Worm (Caenorhabditis elegans): Measurements from ENCODE around the gene F54D1.1.

Gene F54D1.1

DNA sequence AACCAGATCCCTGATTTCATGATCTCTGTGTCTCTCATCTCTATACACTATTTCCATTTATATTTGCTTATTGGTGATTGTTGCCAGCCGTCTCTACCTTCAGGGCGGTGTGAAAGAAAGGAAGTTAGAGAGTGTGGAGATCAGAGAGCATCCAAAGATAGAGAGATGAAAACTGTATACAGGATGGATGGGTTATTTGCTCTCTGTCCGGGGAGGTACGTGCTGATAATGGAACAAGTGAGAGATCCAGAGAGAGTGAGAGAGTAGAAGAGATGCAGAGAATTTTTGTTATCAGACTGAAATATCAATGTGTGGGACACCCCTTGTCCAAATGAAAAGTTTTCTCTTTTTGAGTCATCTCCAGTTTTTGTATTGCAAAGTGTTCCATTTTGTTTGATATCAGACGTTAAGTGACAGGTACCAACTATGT lies 22.5 kb downstream of the F54D1.1 start (continued):
- TF ChIP-seq pax-3 (tag; optimal IDR thresholded peaks at IDR 0.05) (no peak), C16A3.4 (tag; optimal IDR thresholded peaks at IDR 0.05) (no peak), ceh-82 (tag; optimal IDR thresholded peaks at IDR 0.05) (peak in 1 of 3 experiments; percentile 1), sup-37 (GFP tag; optimal IDR thresholded peaks at IDR 0.05) (peak; percentile 6), elt-3 (tag; optimal IDR thresholded peaks at IDR 0.05) (no peak), F16B12.6 (tag; optimal IDR thresholded peaks at IDR 0.05) (no peak), lin-15B (tag; optimal IDR thresholded peaks at IDR 0.05) (no peak), hlh-17 (GFP tag; optimal IDR thresholded peaks at IDR 0.05; ENCODE audit: borderline replicate concordance) (no peak), unc-62 (GFP tag; optimal IDR thresholded peaks at IDR 0.05) (no peak), nhr-71 (tag; optimal IDR thresholded peaks at IDR 0.05) (no peak), ama-1 (optimal IDR thresholded peaks at IDR 0.05) (no peak), mdl-1 (tag; optimal IDR thresholded peaks at IDR 0.05) (peak in 1 of 2 experiments; percentile 25), lin-14 (GFP tag; optimal IDR thresholded peaks at IDR 0.05) (no peak), nhr-20 (tag; optimal IDR thresholded peaks at IDR 0.05) (peak; percentile 37), unc-98 (GFP tag; IDR thresholded peaks at IDR 0.05) (no peak), fkh-10 (GFP tag; optimal IDR thresholded peaks at IDR 0.05) (no peak), lin-13 (GFP tag; optimal IDR thresholded peaks at IDR 0.05) (no peak), C04F5.9 (tag; optimal IDR thresholded peaks at IDR 0.05) (no peak), tlp-1 (tag; optimal IDR thresholded peaks at IDR 0.05) (no peak), ets-5 (GFP tag; IDR thresholded peaks at IDR 0.05) (no peak), isw-1 (GFP tag; IDR thresholded peaks at IDR 0.05) (no peak), tbx-2 (tag; optimal IDR thresholded peaks at IDR 0.05) (peak; percentile 63), efl-1 (optimal IDR thresholded peaks at IDR 0.05) (peak in 1 of 2 experiments; percentile 13), efl-1 (GFP tag; optimal IDR thresholded peaks at IDR 0.05 in 1 of 2) (peak in 1 of 2 experiments; percentile 89), aly-2 (tag; optimal IDR thresholded peaks at IDR 0.05) (no peak)

DNA sequence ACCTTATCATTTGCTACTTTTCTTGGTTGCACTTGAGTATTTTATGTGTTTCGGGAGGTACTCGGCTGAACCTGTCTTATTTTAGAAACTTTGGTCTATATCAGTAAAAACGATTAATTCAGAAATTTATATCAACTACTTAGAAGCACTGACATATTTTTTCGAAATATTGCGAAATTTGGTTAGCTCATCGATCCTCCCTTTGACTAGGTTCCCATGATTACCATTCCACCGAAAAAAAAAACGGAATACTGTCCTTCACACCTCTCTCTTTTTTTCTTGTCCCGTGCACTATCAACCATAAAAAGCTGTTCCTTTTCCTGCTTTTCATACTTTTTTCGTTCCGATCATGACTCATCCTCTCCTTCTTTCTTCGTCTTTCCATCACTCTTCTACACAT lies 23.6 kb downstream of the F54D1.1 start:
- no peak for TF ChIP-seq ets-5 (GFP tag; IDR thresholded peaks at IDR 0.05)
- no peak for TF ChIP-seq tbx-2 (tag; optimal IDR thresholded peaks at IDR 0.05)
- no peak for TF ChIP-seq vab-15 (tag; optimal IDR thresholded peaks at IDR 0.05)

DNA sequence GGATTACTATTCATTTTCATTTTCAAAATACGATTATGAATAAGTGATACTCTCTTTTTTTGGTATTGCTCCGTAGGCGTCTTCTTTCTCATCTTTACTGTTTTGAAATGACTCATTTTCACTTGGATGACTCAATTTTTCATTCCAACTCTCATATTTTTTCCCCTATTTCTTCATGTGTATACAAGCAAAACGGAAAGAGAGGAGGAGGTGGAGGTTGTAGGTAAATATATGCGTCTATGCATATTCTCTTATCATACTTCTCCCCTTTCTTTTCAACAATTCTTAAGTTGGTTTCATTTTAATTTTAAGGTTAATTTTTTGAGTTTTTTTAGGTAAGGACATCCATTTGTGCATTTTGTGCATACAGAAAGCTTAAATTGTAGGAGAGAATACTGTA lies 24.5 kb downstream of the F54D1.1 start:
- peak; percentile 3 for TF ChIP-seq elt-2 (tag; optimal IDR thresholded peaks at IDR 0.05)
- no peak for TF ChIP-seq efl-1 (optimal IDR thresholded peaks at IDR 0.05)
- TF ChIP-seq efl-1 (GFP tag; optimal IDR thresholded peaks at IDR 0.05 in 1 of 2): peak in 1 of 2 experiments; percentile 55
- TF ChIP-seq mef-2 (tag; optimal IDR thresholded peaks at IDR 0.05): no peak

DNA sequence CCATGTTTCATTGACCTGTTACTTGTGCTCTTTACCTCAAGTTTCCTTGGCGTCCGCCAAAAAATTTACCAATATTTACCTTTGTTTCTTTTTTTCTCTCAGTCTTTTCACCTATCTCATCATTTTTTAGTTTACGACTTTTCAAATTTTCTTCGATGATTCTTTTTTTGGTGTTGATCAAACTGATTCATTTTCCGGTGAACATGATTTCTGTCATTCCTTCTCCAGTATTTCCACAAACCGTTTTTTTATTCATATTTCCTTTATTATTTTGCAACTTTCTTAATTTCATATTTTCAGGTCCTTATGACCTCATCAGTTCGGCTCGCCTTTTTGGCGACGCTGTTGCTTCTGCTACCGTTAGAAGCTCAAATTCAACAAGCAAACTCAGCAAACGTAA lies 25.9 kb downstream of the F54D1.1 start, which contains the start of gene F54D1.6:
TSS of gene F54D1.6 (plus strand) at position 301 of the 400 bp plus-strand sequence.
- TF ChIP-seq C04F5.9 (tag; optimal IDR thresholded peaks at IDR 0.05) (no peak), swsn-7 (tag; optimal IDR thresholded peaks at IDR 0.05) (no peak), sox-4 (tag; optimal IDR thresholded peaks at IDR 0.05) (no peak), lsy-2 (tag; optimal IDR thresholded peaks at IDR 0.05) (no peak), efl-1 (optimal IDR thresholded peaks at IDR 0.05) (no peak), efl-1 (GFP tag; optimal IDR thresholded peaks at IDR 0.05 in 1 of 2) (peak in 1 of 2 experiments; percentile 58), snu-23 (GFP tag; optimal IDR thresholded peaks at IDR 0.05) (no peak)

ce11 chrIV:11288965-11289364 lies 27.3 kb downstream of the F54D1.1 start:
- no peak for TF ChIP-seq nhr-85 (tag)
- no peak for TF ChIP-seq ama-1 (optimal IDR thresholded peaks at IDR 0.05)
- no peak for TF ChIP-seq F16B12.6 (tag; optimal IDR thresholded peaks at IDR 0.05)
- no peak for TF ChIP-seq vab-15 (tag; optimal IDR thresholded peaks at IDR 0.05)
- TF ChIP-seq hpl-2 (GFP tag; optimal IDR thresholded peaks at IDR 0.05): no peak
- TF ChIP-seq lin-13 (GFP tag; optimal IDR thresholded peaks at IDR 0.05): no peak
- TF ChIP-seq lin-39 (tag; optimal IDR thresholded peaks at IDR 0.05): no peak
- no peak for TF ChIP-seq mef-2 (tag; optimal IDR thresholded peaks at IDR 0.05)
- TF ChIP-seq Y116A8C.19 (tag; optimal IDR thresholded peaks at IDR 0.05; ENCODE audit: borderline replicate concordance): no peak
- TF ChIP-seq ceh-90 (tag; optimal IDR thresholded peaks at IDR 0.05): no peak
- TF ChIP-seq nhr-76 (tag; optimal IDR thresholded peaks at IDR 0.05): no peak
- TF ChIP-seq unc-86 (tag; optimal IDR thresholded peaks at IDR 0.05): no peak
- TF ChIP-seq xbp-1 (tag; optimal IDR thresholded peaks at IDR 0.05): no peak
- no peak for TF ChIP-seq lsy-2 (tag; optimal IDR thresholded peaks at IDR 0.05)
- no peak for TF ChIP-seq unc-130 (tag; optimal IDR thresholded peaks at IDR 0.05)
- TF ChIP-seq snpc-4 (tag; optimal IDR thresholded peaks at IDR 0.05): no peak
- TF ChIP-seq lin-35 (GFP tag; optimal IDR thresholded peaks at IDR 0.05): peak in 1 of 2 experiments; percentile 46
- TF ChIP-seq egl-27 (tag; optimal IDR thresholded peaks at IDR 0.05): no peak
- TF ChIP-seq skn-1 (tag; optimal IDR thresholded peaks at IDR 0.05): no peak
- no peak for TF ChIP-seq tlp-1 (tag; optimal IDR thresholded peaks at IDR 0.05)
- TF ChIP-seq nhr-77 (tag; optimal IDR thresholded peaks at IDR 0.05): no peak
- TF ChIP-seq pqm-1 (tag; optimal IDR thresholded peaks at IDR 0.05): peak; percentile 83

Data from whole organism, L1 larva.